Fruit fly (Drosophila melanogaster) whole organism, embryonic: ENCODE measurements around the gene Ptp4E.

Experiments
- Antp ChIP-seq: fragments of 200-800 bp; sonication (Bioruptor generic); optimal IDR thresholded peaks from 3 replicates; lab custom pipeline; 2016; ENCODE audit warnings: missing biosample characterization, missing genetic modification characterization
- CG10366 ChIP-seq: fragments of 200-800 bp; sonication (Bioruptor generic); IDR thresholded peaks from 2 replicates; pipeline ENCODE4 v1.3.6; 2022; ENCODE audit warnings: missing biosample characterization, missing genetic modification characterization
- CG10959 ChIP-seq: fragments of 200-800 bp; sonication (Bioruptor generic); IDR thresholded peaks from 2 replicates; pipeline ENCODE4 v1.3.6; 2022; ENCODE audit warnings: missing biosample characterization, missing genetic modification characterization
- CG11456 ChIP-seq: fragments of 200-800 bp; sonication (Bioruptor generic); IDR thresholded peaks from 3 replicates; pipeline ENCODE4 v1.3.6; 2022; ENCODE audit warnings: missing biosample characterization, missing genetic modification characterization
- CG11560 ChIP-seq: fragments of 200-800 bp; sonication (Bioruptor generic); IDR thresholded peaks from 3 replicates; pipeline ENCODE4 v1.3.6; 2022; ENCODE audit warnings: missing biosample characterization, missing genetic modification characterization
- CG12659 ChIP-seq: fragments of 200-800 bp; sonication (Bioruptor generic); optimal IDR thresholded peaks from 3 replicates; lab custom pipeline; 2017; ENCODE audit warnings: mild to moderate bottlenecking, missing biosample characterization, missing genetic modification reagents, missing genetic modification characterization
- CG12744 ChIP-seq: fragments of 200-800 bp; sonication (Bioruptor generic); optimal IDR thresholded peaks from 2 replicates; lab custom pipeline; 2016; ENCODE audit warnings: missing biosample characterization, missing genetic modification characterization
- CG13123 ChIP-seq: fragments of 200-800 bp; sonication (Bioruptor generic); optimal IDR thresholded peaks from 2 replicates; lab custom pipeline; 2016; ENCODE audit warnings: missing biosample characterization, missing genetic modification characterization
- CG14860 ChIP-seq: fragments of 200-800 bp; sonication (Bioruptor generic); IDR thresholded peaks from 3 replicates; pipeline ENCODE4 v1.3.6; 2022; ENCODE audit warnings: missing biosample characterization, missing genetic modification characterization; ENCODE audit not compliant: partially characterized antibody
- CG16779 ChIP-seq: fragments of 200-800 bp; sonication (Bioruptor generic); IDR thresholded peaks from 2 replicates; pipeline ENCODE4 v1.3.6; 2022; ENCODE audit warnings: missing biosample characterization, missing genetic modification characterization
- CG17385 ChIP-seq: fragments of 200-800 bp; sonication (Bioruptor generic); optimal IDR thresholded peaks from 3 replicates; lab custom pipeline; 2018; ENCODE audit warnings: missing biosample characterization, mild to moderate bottlenecking, missing genetic modification characterization
- CG1832 ChIP-seq: fragments of 200-800 bp; sonication (Bioruptor generic); optimal IDR thresholded peaks from 2 replicates; lab custom pipeline; 2017; ENCODE audit warnings: missing biosample characterization, mild to moderate bottlenecking, missing genetic modification characterization, inconsistent platforms
- CG18599 ChIP-seq: fragments of 200-800 bp; sonication (Bioruptor generic); optimal IDR thresholded peaks from 3 replicates; lab custom pipeline; 2017; ENCODE audit warnings: missing biosample characterization, missing genetic modification characterization, mild to moderate bottlenecking, moderate library complexity, missing genetic modification reagents
- CG2875 ChIP-seq: fragments of 200-800 bp; sonication (Bioruptor generic); optimal IDR thresholded peaks from 2 replicates; lab custom pipeline; 2017; ENCODE audit warnings: missing biosample characterization, mild to moderate bottlenecking, missing genetic modification characterization, missing genetic modification reagents
- CG30403 ChIP-seq: fragments of 200-800 bp; sonication (Bioruptor generic); optimal IDR thresholded peaks from 3 replicates; lab custom pipeline; 2016; ENCODE audit warnings: missing biosample characterization, missing genetic modification characterization
- CG3281 ChIP-seq: fragments of 200-800 bp; sonication (Bioruptor generic); optimal IDR thresholded peaks from 3 replicates; lab custom pipeline; 2017; ENCODE audit warnings: missing biosample characterization, mild to moderate bottlenecking, missing genetic modification characterization
- CG4730 ChIP-seq: fragments of 200-800 bp; sonication (Bioruptor generic); IDR thresholded peaks from 2 replicates; pipeline ENCODE4 v1.3.6; 2022; ENCODE audit warnings: missing biosample characterization, missing genetic modification characterization
- CG6654 ChIP-seq: fragments of 200-800 bp; sonication (Bioruptor generic); optimal IDR thresholded peaks from 2 replicates; lab custom pipeline; 2017; ENCODE audit warnings: missing biosample characterization, mild to moderate bottlenecking, missing genetic modification characterization
- CG7987 ChIP-seq: fragments of 200-800 bp; sonication (Bioruptor generic); optimal IDR thresholded peaks from 2 replicates; lab custom pipeline; 2018; ENCODE audit warnings: missing biosample characterization, mild to moderate bottlenecking, missing genetic modification characterization, moderate library complexity
- CG9437 ChIP-seq: fragments of 200-800 bp; sonication (Bioruptor generic); optimal IDR thresholded peaks from 2 replicates; lab custom pipeline; 2018; ENCODE audit warnings: missing biosample characterization, mild to moderate bottlenecking, missing genetic modification characterization
- CG9797 ChIP-seq: fragments of 200-800 bp; sonication (Bioruptor generic); optimal IDR thresholded peaks from 3 replicates; lab custom pipeline; 2018; ENCODE audit warnings: missing biosample characterization, mild to moderate bottlenecking, missing genetic modification characterization
- CkIIα-i1 ChIP-seq: fragments of 200-800 bp; sonication (Bioruptor generic); IDR thresholded peaks from 2 replicates; pipeline ENCODE4 v1.3.6; 2022; ENCODE audit warnings: missing biosample characterization, missing genetic modification characterization
- D ChIP-seq, 2 experiments: fragments of 200-800 bp in 1 of 2; fragments of >200 bp in 1 of 2; sonication (Bioruptor generic) in 1 of 2; optimal IDR thresholded peaks; 2 replicates in 1 of 2; 3 replicates in 1 of 2; lab custom pipeline; 2017; ENCODE audit warnings: mild to moderate bottlenecking in 1 of 2, missing biosample characterization in 1 of 2, missing genetic modification characterization in 1 of 2, missing genetic modification reagents in 1 of 2
- Dad ChIP-seq: fragments of 200-800 bp; sonication (Bioruptor generic); optimal IDR thresholded peaks from 3 replicates; lab custom pipeline; 2016; ENCODE audit warnings: missing biosample characterization, missing genetic modification characterization
- Dbx ChIP-seq: fragments of 200-800 bp; sonication (Bioruptor generic); IDR thresholded peaks from 3 replicates; pipeline ENCODE4 v1.3.6; 2022; ENCODE audit warnings: missing biosample characterization, missing genetic modification characterization
- Eip74EF ChIP-seq, 2 experiments: fragments of 200-800 bp in 1 of 2; fragments of >200 bp in 1 of 2; sonication (Bioruptor generic) in 1 of 2; optimal IDR thresholded peaks; 2 replicates each; lab custom pipeline; 2017 to 2019; ENCODE audit warnings: missing biosample characterization in 2 of 2, missing genetic modification characterization in 2 of 2, mild to moderate bottlenecking in 1 of 2, moderate library complexity in 1 of 2
- Fer1 ChIP-seq: fragments of 200-800 bp; sonication (Bioruptor generic); optimal IDR thresholded peaks from 2 replicates; lab custom pipeline; 2017; ENCODE audit warnings: missing biosample characterization, mild to moderate bottlenecking, missing genetic modification characterization
- HHEX ChIP-seq: fragments of 200-800 bp; sonication (Bioruptor generic); optimal IDR thresholded peaks from 3 replicates; lab custom pipeline; 2017; ENCODE audit warnings: missing biosample characterization, mild to moderate bottlenecking, missing genetic modification characterization, missing genetic modification reagents
- Hand ChIP-seq: fragments of 200-800 bp; sonication (Bioruptor generic); optimal IDR thresholded peaks from 2 replicates; lab custom pipeline; 2017; ENCODE audit warnings: mild to moderate bottlenecking, missing biosample characterization, missing genetic modification reagents, missing genetic modification characterization
- HmgZ ChIP-seq: fragments of 200-800 bp; sonication (Bioruptor generic); optimal IDR thresholded peaks from 2 replicates; lab custom pipeline; 2018; ENCODE audit warnings: missing biosample characterization, mild to moderate bottlenecking, missing genetic modification characterization
- NK7.1 ChIP-seq: fragments of 200-800 bp; sonication (Bioruptor generic); optimal IDR thresholded peaks from 3 replicates; lab custom pipeline; 2016; ENCODE audit warnings: missing biosample characterization, missing genetic modification characterization
- Ptx1 ChIP-seq: fragments of 200-800 bp; sonication (Bioruptor generic); IDR thresholded peaks from 2 replicates; pipeline ENCODE4 v1.3.6; 2022; ENCODE audit warnings: missing biosample characterization, missing genetic modification characterization
- Tbp ChIP-seq: fragments of >200 bp; optimal IDR thresholded peaks from 2 replicates; lab custom pipeline; 2018; ENCODE audit warnings: missing biosample characterization, missing genetic modification characterization
- YL-1 ChIP-seq: fragments of 200-800 bp; sonication (Bioruptor generic); optimal IDR thresholded peaks from 3 replicates; lab custom pipeline; 2017; ENCODE audit warnings: missing biosample characterization, mild to moderate bottlenecking, missing genetic modification characterization
- crp ChIP-seq, 2 experiments: fragments of 200-800 bp; sonication (Bioruptor generic); optimal IDR thresholded peaks; 2 replicates in 1 of 2; 3 replicates in 1 of 2; lab custom pipeline; 2017; ENCODE audit warnings: missing biosample characterization in 2 of 2, missing genetic modification characterization in 2 of 2, mild to moderate bottlenecking in 1 of 2, moderate library complexity in 1 of 2
- dmrt99B ChIP-seq: fragments of 200-800 bp; sonication (Bioruptor generic); optimal IDR thresholded peaks from 2 replicates; lab custom pipeline; 2018; ENCODE audit warnings: missing biosample characterization, mild to moderate bottlenecking, missing genetic modification characterization, moderate library complexity
- gem ChIP-seq: fragments of 200-800 bp; sonication (Bioruptor generic); optimal IDR thresholded peaks from 2 replicates; lab custom pipeline; 2019; ENCODE audit warnings: missing biosample characterization, mild to moderate bottlenecking, missing genetic modification characterization, moderate library complexity
- hb ChIP-seq: fragments of 200-800 bp; sonication (Bioruptor generic); IDR thresholded peaks from 3 replicates; pipeline ENCODE4 v1.3.6; 2022; ENCODE audit warnings: missing biosample characterization, missing genetic modification characterization; ENCODE audit not compliant: partially characterized antibody
- insv ChIP-seq, 2 experiments: fragments of 200-800 bp; sonication (Bioruptor generic); optimal IDR thresholded peaks; 3 replicates each; lab custom pipeline; 2016 to 2018; ENCODE audit warnings: missing biosample characterization in 2 of 2, missing genetic modification characterization in 2 of 2
- lilli ChIP-seq: fragments of 200-800 bp; sonication (Bioruptor generic); optimal IDR thresholded peaks from 3 replicates; lab custom pipeline; 2016; ENCODE audit warnings: missing biosample characterization, missing genetic modification characterization
- sisA ChIP-seq: fragments of 200-800 bp; sonication (Bioruptor generic); IDR thresholded peaks from 2 replicates; pipeline ENCODE4 v1.3.6; 2022; ENCODE audit warnings: missing biosample characterization, missing genetic modification characterization
- sug ChIP-seq: fragments of 200-800 bp; optimal IDR thresholded peaks from 2 replicates; lab custom pipeline; 2019; ENCODE audit warnings: missing biosample characterization, mild to moderate bottlenecking, missing genetic modification characterization, moderate library complexity
- tna ChIP-seq: fragments of 200-800 bp; sonication (Bioruptor generic); IDR thresholded peaks from 2 replicates; pipeline ENCODE4 v1.3.6; 2022; ENCODE audit warnings: missing biosample characterization, missing genetic modification characterization; ENCODE audit not compliant: partially characterized antibody
- trh ChIP-seq: fragments of 200-800 bp; sonication (Bioruptor generic); optimal IDR thresholded peaks from 2 replicates; lab custom pipeline; 2016; ENCODE audit warnings: missing biosample characterization, missing genetic modification characterization
- tx ChIP-seq: fragments of 200-800 bp; sonication (Bioruptor generic); optimal IDR thresholded peaks from 2 replicates; lab custom pipeline; 2016; ENCODE audit warnings: missing biosample characterization, missing genetic modification characterization
- unc-4 ChIP-seq: fragments of 200-800 bp; sonication (Bioruptor generic); IDR thresholded peaks from 2 replicates; pipeline ENCODE4 v1.3.6; 2022; ENCODE audit warnings: missing biosample characterization, missing genetic modification characterization; ENCODE audit not compliant: partially characterized antibody
- zfh2 ChIP-seq: fragments of 200-800 bp; sonication (Bioruptor generic); optimal IDR thresholded peaks from 2 replicates; lab custom pipeline; 2016; ENCODE audit warnings: missing biosample characterization, missing genetic modification characterization

The Ptp4E gene

DNA sequence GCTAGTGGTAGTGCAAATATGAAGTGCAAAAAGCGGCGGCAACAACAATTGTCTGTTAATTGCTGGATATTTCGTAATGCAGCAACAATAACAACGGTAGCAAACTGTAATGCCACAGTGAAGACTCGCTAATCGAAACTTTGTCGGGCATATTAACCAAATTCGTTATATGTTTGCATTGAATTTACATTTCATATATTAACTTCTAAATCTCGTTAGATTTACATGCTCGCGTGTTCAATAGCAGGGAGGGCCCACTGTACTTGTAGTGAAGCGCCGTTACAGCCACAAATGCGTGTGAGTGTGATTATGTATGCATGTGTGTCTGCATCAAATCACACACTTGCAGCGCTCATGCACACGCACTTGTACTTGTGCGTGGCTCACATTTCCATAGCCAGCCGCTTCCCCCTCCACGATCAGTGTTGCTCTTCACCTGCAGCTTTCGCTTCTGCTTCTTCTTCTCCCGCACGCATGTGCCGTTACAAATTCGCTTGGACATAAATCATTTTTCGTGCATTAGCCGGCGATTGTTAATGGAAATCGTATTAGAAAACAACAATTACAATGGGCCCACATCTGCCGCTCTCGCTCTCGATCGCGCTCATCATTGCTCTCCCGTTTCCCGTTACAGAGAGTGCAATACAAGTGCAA, 987 bp downstream of the Ptp4E start (continued):
- peak; percentile 98 for TF ChIP-seq sisA (GFP tag; lab: Robert Waterston, UW)
- no peak for TF ChIP-seq Tbp
- TF ChIP-seq gem (tag; lab: Kevin White, UChicago), result peak; percentile 96
- TF ChIP-seq Dbx (GFP tag; lab: Robert Waterston, UW), result peak; percentile 74
- no peak for TF ChIP-seq hb (GFP tag; lab: Robert Waterston, UW)
- TF ChIP-seq CG17385 (GFP tag; lab: Kevin White, UChicago), result peak; percentile 90
- peak; percentile 19 to 57 for TF ChIP-seq insv (GFP tag; optimal IDR thresholded peaks at IDR 0.05; lab: Kevin White, UChicago)
- peak; percentile 97 for TF ChIP-seq CG10959 (GFP tag; lab: Robert Waterston, UW)
- TF ChIP-seq HHEX (GFP tag; lab: Kevin White, UChicago), result peak; percentile 91
- TF ChIP-seq CG14860 (GFP tag; lab: Robert Waterston, UW), result no peak
- no peak for TF ChIP-seq unc-4
- TF ChIP-seq CkIIα-i1 (GFP tag; lab: Robert Waterston, UW), result peak; percentile 65; the same call in 1 of the 2 replicates
- TF ChIP-seq Ptx1 (GFP tag; lab: Robert Waterston, UW), result peak; percentile 96
- TF ChIP-seq Antp (GFP tag; lab: Kevin White, UChicago), result peak; percentile 95
- TF ChIP-seq CG9437 (GFP tag; lab: Kevin White, UChicago), result peak; percentile 81
- TF ChIP-seq CG3281 (GFP tag; lab: Kevin White, UChicago), result peak; percentile 82
- TF ChIP-seq CG4730 (GFP tag; lab: Robert Waterston, UW), result peak; percentile 91
- peak; percentile 65 for TF ChIP-seq CG16779 (GFP tag; lab: Robert Waterston, UW)
- TF ChIP-seq CG10366 (GFP tag; lab: Robert Waterston, UW), result peak; percentile 96
- peak; percentile 89 for TF ChIP-seq Fer1
- TF ChIP-seq CG12744 (GFP tag; lab: Kevin White, UChicago), result peak; percentile 86
- peak; percentile 86 for TF ChIP-seq NK7.1 (GFP tag; lab: Kevin White, UChicago)
- peak in 1 of 2 experiments; percentile 89 for TF ChIP-seq Eip74EF (GFP tag; optimal IDR thresholded peaks at IDR 0.05; lab: Kevin White, UChicago)
- peak; percentile 86 for TF ChIP-seq CG18599
- no peak; the same call in 2 of the 3 replicates for TF ChIP-seq CG11560 (tag; lab: Robert Waterston, UW)
- peak; percentile 84 for TF ChIP-seq sug (tag; lab: Kevin White, UChicago)
- TF ChIP-seq CG11456, result peak; percentile 95
- TF ChIP-seq CG6654 (GFP tag; lab: Kevin White, UChicago), result peak; percentile 83
- peak; percentile 90 for TF ChIP-seq tx (GFP tag; lab: Kevin White, UChicago)
- TF ChIP-seq CG9797 (GFP tag; lab: Kevin White, UChicago), result peak; percentile 32
- peak; percentile 94 for TF ChIP-seq CG30403 (GFP tag; lab: Kevin White, UChicago)
- TF ChIP-seq Hand (GFP tag; lab: Kevin White, UChicago), result peak; percentile 43
- TF ChIP-seq CG13123 (GFP tag; lab: Kevin White, UChicago), result peak; percentile 84
- peak; percentile 57 for TF ChIP-seq zfh2 (GFP tag; lab: Kevin White, UChicago)
- peak; percentile 95 for TF ChIP-seq CG2875 (GFP tag; lab: Kevin White, UChicago)
- peak; percentile 88 for TF ChIP-seq CG12659 (GFP tag; lab: Kevin White, UChicago)
- TF ChIP-seq CG7987, result peak; percentile 84
- TF ChIP-seq crp (GFP tag; optimal IDR thresholded peaks at IDR 0.05; lab: Kevin White, UChicago), result peak; percentile 4 to 62
- TF ChIP-seq YL-1 (GFP tag; lab: Kevin White, UChicago), result peak; percentile 41
- no peak for TF ChIP-seq D (optimal IDR thresholded peaks at IDR 0.05; lab: Kevin White, UChicago)
- TF ChIP-seq D (GFP tag; optimal IDR thresholded peaks at IDR 0.05; lab: Kevin White, UChicago), result peak; percentile 94
- TF ChIP-seq CG1832 (GFP tag; lab: Kevin White, UChicago), result no peak
- peak; percentile 83 for TF ChIP-seq trh
- TF ChIP-seq tna (GFP tag; lab: Robert Waterston, UW), result no peak
- peak; percentile 92 for TF ChIP-seq lilli
- peak; percentile 89 for TF ChIP-seq Dad
- peak; percentile 92 for TF ChIP-seq HmgZ (tag; lab: Kevin White, UChicago)
- TF ChIP-seq dmrt99B (tag; lab: Kevin White, UChicago), result peak; percentile 97
